Worm (Caenorhabditis elegans): Measurements from ENCODE around the gene txt-17.

DNA sequence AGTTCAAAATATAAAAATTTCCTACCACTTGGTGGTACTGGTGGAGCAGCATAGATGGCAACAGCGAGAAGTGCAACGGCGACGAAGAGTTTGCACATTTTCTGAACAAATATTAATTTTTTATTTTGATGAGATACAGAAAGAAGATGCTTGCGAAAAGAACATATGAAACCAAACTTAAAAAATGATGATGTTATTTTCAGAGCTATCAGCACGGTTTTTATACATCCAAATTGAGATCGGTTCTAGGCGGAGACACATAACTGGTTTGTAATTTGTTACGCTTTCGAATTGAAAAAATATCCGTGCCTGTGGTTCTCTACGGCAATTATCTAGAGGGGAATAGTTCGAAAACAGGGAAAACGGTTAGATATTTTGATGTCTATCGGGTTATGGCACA, at the start of gene txt-17:
- TF ChIP-seq ZK546.5 (tag; optimal IDR thresholded peaks at IDR 0.05): no peak
- TF ChIP-seq mdl-1 (tag; optimal IDR thresholded peaks at IDR 0.05): no peak
- TF ChIP-seq unc-62 (GFP tag; optimal IDR thresholded peaks at IDR 0.05): no peak
- no peak for TF ChIP-seq sea-2 (GFP tag; optimal IDR thresholded peaks at IDR 0.05)
- TF ChIP-seq ztf-11 (tag; optimal IDR thresholded peaks at IDR 0.05): no peak
- no peak for TF ChIP-seq nhr-12 (tag; optimal IDR thresholded peaks at IDR 0.05)
- TF ChIP-seq pha-4 (tag; optimal IDR thresholded peaks at IDR 0.05): no peak
- no peak for TF ChIP-seq snpc-4 (tag; optimal IDR thresholded peaks at IDR 0.05)
- TF ChIP-seq elt-2 (tag; optimal IDR thresholded peaks at IDR 0.05): no peak
- no peak for TF ChIP-seq ceh-16 (tag; optimal IDR thresholded peaks at IDR 0.05)
- no peak for TF ChIP-seq elt-1 (tag; optimal IDR thresholded peaks at IDR 0.05)
